Worm (Caenorhabditis elegans): ENCODE measurements around the gene ZC21.8.

DNA sequence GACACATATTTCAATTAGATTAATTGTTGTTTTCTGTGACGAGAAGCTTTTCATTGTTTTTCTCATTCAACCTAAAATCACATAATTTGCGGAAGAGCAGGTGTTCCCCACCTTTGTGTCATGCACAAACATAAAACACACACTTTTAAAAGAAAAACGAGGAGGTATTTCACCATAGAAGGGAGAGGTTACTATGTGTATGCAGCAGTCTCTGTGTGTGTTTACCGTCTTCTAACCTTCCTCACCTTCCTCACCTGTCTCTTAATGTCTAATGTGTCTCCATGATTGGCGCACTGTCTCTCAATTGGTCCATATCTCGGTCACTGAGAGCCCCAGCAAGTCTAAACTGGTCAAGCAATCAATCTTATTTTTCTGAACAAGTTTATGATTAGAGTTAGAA, 13.4 kb downstream of the ZC21.8 start:
- TF ChIP-seq him-1 (tag; optimal IDR thresholded peaks at IDR 0.05) (no peak), dao-5 (tag; optimal IDR thresholded peaks at IDR 0.05) (no peak)
